Worm (Caenorhabditis elegans): ENCODE measurements around the gene acl-4.

DNA sequence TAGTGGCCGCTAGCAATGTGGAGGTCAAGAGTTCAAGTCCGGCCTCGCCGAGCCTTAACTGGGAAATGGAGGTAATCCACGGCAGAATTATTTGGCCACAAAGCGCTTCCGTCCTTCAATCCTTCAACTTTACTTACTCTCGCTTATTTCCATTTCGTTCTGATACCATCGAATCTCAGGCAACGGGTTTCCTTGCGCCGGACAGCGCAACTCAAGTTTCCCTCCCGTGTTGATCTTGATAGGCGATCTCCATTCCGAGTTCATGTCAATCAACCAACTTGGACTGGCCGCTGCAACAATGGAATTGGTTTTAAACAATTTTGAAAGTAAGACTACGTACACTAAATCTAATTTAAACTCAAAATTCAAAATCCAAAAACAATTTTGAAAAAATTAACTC is 29.4 kb downstream of the acl-4 start:
- TF ChIP-seq ama-1 (optimal IDR thresholded peaks at IDR 0.05) (no peak), xbp-1 (tag; optimal IDR thresholded peaks at IDR 0.05) (no peak), aly-2 (tag; optimal IDR thresholded peaks at IDR 0.05) (no peak), sptf-1 (tag; optimal IDR thresholded peaks at IDR 0.05) (no peak), nhr-11 (tag; optimal IDR thresholded peaks at IDR 0.05) (no peak), fos-1 (tag; optimal IDR thresholded peaks at IDR 0.05) (no peak), mep-1 (tag; optimal IDR thresholded peaks at IDR 0.05) (no peak), zag-1 (tag; optimal IDR thresholded peaks at IDR 0.05) (no peak)
